Worm (Caenorhabditis elegans): ENCODE measurements around the gene noca-2.
A peak's percentile ranks its signal among the peaks of the same experiment; 100 is the strongest.

The noca-2 gene

ce11 chrX:11702236-11702635 lies 35.3 kb downstream of the noca-2 start, which contains the start of gene C44C10.3:
TSS of gene C44C10.3 (plus strand) at chrX:11702536.
- TF ChIP-seq lin-39 (tag; optimal IDR thresholded peaks at IDR 0.05) (no peak), elt-2 (tag; optimal IDR thresholded peaks at IDR 0.05) (no peak), aly-2 (tag; optimal IDR thresholded peaks at IDR 0.05) (no peak), elt-3 (tag; optimal IDR thresholded peaks at IDR 0.05) (no peak)

- TF ChIP-seq ceh-9 (tag; optimal IDR thresholded peaks at IDR 0.05) (no peak), nhr-77 (tag; optimal IDR thresholded peaks at IDR 0.05) (no peak), tbx-2 (tag; optimal IDR thresholded peaks at IDR 0.05) (no peak), egl-5 (tag; optimal IDR thresholded peaks at IDR 0.05) (no peak), pqm-1 (tag; optimal IDR thresholded peaks at IDR 0.05) (peak; percentile 87), elt-2 (tag; optimal IDR thresholded peaks at IDR 0.05) (peak; percentile 81), nfya-1 (tag; optimal IDR thresholded peaks at IDR 0.05; ENCODE audit: insufficient read depth) (peak; percentile 65), pha-4 (tag; optimal IDR thresholded peaks at IDR 0.05) (no peak), nhr-11 (tag; optimal IDR thresholded peaks at IDR 0.05) (no peak), nhr-237 (tag; optimal IDR thresholded peaks at IDR 0.05) (no peak), nhr-28 (tag; optimal IDR thresholded peaks at IDR 0.05) (no peak), mml-1 (tag; optimal IDR thresholded peaks at IDR 0.05) (no peak), unc-62 (GFP tag; optimal IDR thresholded peaks at IDR 0.05) (no peak), nhr-43 (tag; optimal IDR thresholded peaks at IDR 0.05; ENCODE audit: poor library complexity, severe bottlenecking) (no peak), mdl-1 (tag; optimal IDR thresholded peaks at IDR 0.05) (no peak), ama-1 (optimal IDR thresholded peaks at IDR 0.05) (no peak), ZK546.5 (tag; optimal IDR thresholded peaks at IDR 0.05) (no peak), fkh-10 (GFP tag; optimal IDR thresholded peaks at IDR 0.05) (no peak), lsy-12 (tag; optimal IDR thresholded peaks at IDR 0.05) (no peak), fos-1 (tag; optimal IDR thresholded peaks at IDR 0.05) (no peak), lin-15B (tag; optimal IDR thresholded peaks at IDR 0.05) (no peak), nhr-25 (tag; optimal IDR thresholded peaks at IDR 0.05) (peak; percentile 49), nhr-12 (tag; optimal IDR thresholded peaks at IDR 0.05) (no peak), ceh-28 (tag; optimal IDR thresholded peaks at IDR 0.05) (no peak), fkh-2 (tag; optimal IDR thresholded peaks at IDR 0.05) (no peak), unc-39 (tag; optimal IDR thresholded peaks at IDR 0.05) (no peak), jun-1 (tag; optimal IDR thresholded peaks at IDR 0.05) (peak; percentile 58), lin-39 (tag; optimal IDR thresholded peaks at IDR 0.05) (peak; percentile 39), daf-12 (tag; optimal IDR thresholded peaks at IDR 0.05) (no peak), zag-1 (tag; optimal IDR thresholded peaks at IDR 0.05) (no peak), eor-1 (tag; optimal IDR thresholded peaks at IDR 0.05) (no peak), snpc-4 (tag; optimal IDR thresholded peaks at IDR 0.05) (no peak), elt-3 (tag; optimal IDR thresholded peaks at IDR 0.05) (no peak), ztf-4 (tag; optimal IDR thresholded peaks at IDR 0.05) (no peak), R02D3.7 (tag; optimal IDR thresholded peaks at IDR 0.05) (no peak), hmg-11 (tag; optimal IDR thresholded peaks at IDR 0.05) (peak; percentile 15), ceh-16 (tag; optimal IDR thresholded peaks at IDR 0.05) (no peak), skn-1 (tag; optimal IDR thresholded peaks at IDR 0.05) (no peak), elt-1 (tag; optimal IDR thresholded peaks at IDR 0.05) (no peak), nhr-76 (tag; optimal IDR thresholded peaks at IDR 0.05) (no peak), egl-27 (tag; optimal IDR thresholded peaks at IDR 0.05) (peak; percentile 17), sea-2 (GFP tag; optimal IDR thresholded peaks at IDR 0.05) (no peak), ztf-11 (tag; optimal IDR thresholded peaks at IDR 0.05) (no peak), nhr-23 (tag; optimal IDR thresholded peaks at IDR 0.05) (peak; percentile 33), nhr-67 (tag; optimal IDR thresholded peaks at IDR 0.05) (no peak), aly-2 (tag; optimal IDR thresholded peaks at IDR 0.05) (no peak), ceh-82 (tag; optimal IDR thresholded peaks at IDR 0.05) (no peak)
Observed at ce11 chrX:11710229-11710628, 43.3 kb downstream of the noca-2 start, which contains the start of gene C44C10.11. TSS of gene C44C10.11 (minus strand) at chrX:11710343.
